Worm (Caenorhabditis elegans) whole organism, young adult: ENCODE data around the gene Y58A7A.1.

Experiments used
- B0019.2 ChIP-seq: fragments of 200-800 bp; sonication (Bioruptor generic); conservative IDR thresholded peaks from 2 replicates; pipeline ENCODE4 v1.3.6; 2022; ENCODE audit warnings: missing genetic modification reagents, missing genetic modification characterization, missing compliant biosample characterization
- C06A6.2 ChIP-seq: fragments of 200-800 bp; sonication (Bioruptor generic); conservative IDR thresholded peaks from 2 replicates; pipeline ENCODE4 v1.3.6; 2022; ENCODE audit warnings: missing genetic modification characterization, missing compliant biosample characterization
- C17E4.6 ChIP-seq: fragments of 200-800 bp; sonication (Bioruptor generic); IDR thresholded peaks from 2 replicates; pipeline ENCODE4 v1.3.6; 2022; ENCODE audit warnings: missing genetic modification reagents, missing genetic modification characterization, missing compliant biosample characterization
- D2030.7 ChIP-seq: fragments of 200-800 bp; sonication (Bioruptor generic); IDR thresholded peaks from 2 replicates; pipeline ENCODE4 v1.3.6; 2022; ENCODE audit warnings: missing genetic modification reagents, missing genetic modification characterization, missing compliant biosample characterization
- F10E7.11 ChIP-seq: sonication (generic microtip); optimal IDR thresholded peaks from 2 replicates; lab custom pipeline; 2017; ENCODE audit warnings: mild to moderate bottlenecking, missing genetic modification characterization, moderate library complexity, missing compliant biosample characterization
- F22D6.2 ChIP-seq: sonication (generic microtip); optimal IDR thresholded peaks from 2 replicates; lab custom pipeline; 2016; ENCODE audit warnings: mild to moderate bottlenecking, missing genetic modification characterization, missing compliant biosample characterization
- F52B5.7 ChIP-seq: sonication (generic microtip); optimal IDR thresholded peaks from 2 replicates; lab custom pipeline; 2016; ENCODE audit warnings: mild to moderate bottlenecking, missing genetic modification characterization, missing compliant biosample characterization
- T07F8.4 ChIP-seq: sonication (generic microtip); optimal IDR thresholded peaks from 2 replicates; lab custom pipeline; 2016; ENCODE audit warnings: mild to moderate bottlenecking, missing genetic modification characterization, moderate library complexity, missing compliant biosample characterization
- Y79H2A.3 ChIP-seq: fragments of 200-800 bp; sonication (Bioruptor generic); conservative IDR thresholded peaks from 2 replicates; pipeline ENCODE4 v1.3.6; 2022; ENCODE audit warnings: missing genetic modification reagents, missing genetic modification characterization, missing compliant biosample characterization
- atf-7 ChIP-seq: sonication (generic microtip); optimal IDR thresholded peaks from 2 replicates; lab custom pipeline; 2017; ENCODE audit warnings: mild to moderate bottlenecking, missing genetic modification characterization, missing compliant biosample characterization
- attf-3 ChIP-seq: fragments of 200-800 bp; sonication (Bioruptor generic); conservative IDR thresholded peaks from 2 replicates; pipeline ENCODE4 v1.3.6; 2022; ENCODE audit warnings: missing genetic modification reagents, missing genetic modification characterization, missing compliant biosample characterization
- bed-1 ChIP-seq: fragments of 200-800 bp; sonication (Bioruptor generic); IDR thresholded peaks from 2 replicates; pipeline ENCODE4 v1.3.6; 2022; ENCODE audit warnings: missing genetic modification reagents, missing genetic modification characterization, missing compliant biosample characterization
- ceh-79 ChIP-seq: sonication (generic microtip); optimal IDR thresholded peaks from 2 replicates; lab custom pipeline; 2017; ENCODE audit warnings: mild to moderate bottlenecking, missing genetic modification characterization, missing compliant biosample characterization
- dox-1 ChIP-seq: fragments of 200-800 bp; sonication (Bioruptor generic); IDR thresholded peaks from 2 replicates; pipeline ENCODE4 v1.3.6; 2022; ENCODE audit warnings: missing genetic modification reagents, missing genetic modification characterization, missing compliant biosample characterization
- dpl-1 ChIP-seq: fragments of 150-350 bp; optimal IDR thresholded peaks from 2 replicates; lab custom pipeline; 2014; ENCODE audit warnings: missing biosample characterization, missing genetic modification reagents, missing genetic modification characterization
- ekl-4 ChIP-seq: fragments of 200-800 bp; sonication (Bioruptor generic); IDR thresholded peaks from 2 replicates; pipeline ENCODE4 v1.3.6; 2022; ENCODE audit warnings: missing genetic modification reagents, missing genetic modification characterization, missing compliant biosample characterization
- hmg-20 ChIP-seq: fragments of 200-800 bp; sonication (Bioruptor generic); IDR thresholded peaks from 2 replicates; pipeline ENCODE4 v1.3.6; 2022; ENCODE audit warnings: missing genetic modification reagents, missing genetic modification characterization, missing compliant biosample characterization
- hrde-1 ChIP-seq: sonication (generic microtip); optimal IDR thresholded peaks from 2 replicates; lab custom pipeline; 2016; ENCODE audit warnings: missing genetic modification characterization, mild to moderate bottlenecking, missing compliant biosample characterization, moderate library complexity, missing genotype, missing genetic modification reagents, borderline replicate concordance
- hsf-1 ChIP-seq: fragments of 200-800 bp; sonication (Bioruptor generic); IDR thresholded peaks from 2 replicates; pipeline ENCODE4 v1.3.6; 2022; ENCODE audit warnings: missing genetic modification reagents, missing genetic modification characterization, missing compliant biosample characterization
- lin-26 ChIP-seq: fragments of 200-800 bp; sonication (Bioruptor generic); IDR thresholded peaks from 2 replicates; pipeline ENCODE4 v1.3.6; 2022; ENCODE audit warnings: missing genetic modification reagents, missing genetic modification characterization, missing compliant biosample characterization
- lir-1 ChIP-seq: fragments of 200-800 bp; sonication (Bioruptor generic); conservative IDR thresholded peaks from 2 replicates; pipeline ENCODE4 v1.3.6; 2022; ENCODE audit warnings: missing genetic modification reagents, missing genetic modification characterization, missing compliant biosample characterization
- lsy-27 ChIP-seq: sonication (generic microtip); optimal IDR thresholded peaks from 2 replicates; lab custom pipeline; 2017; ENCODE audit warnings: missing genetic modification characterization, mild to moderate bottlenecking, missing compliant biosample characterization, antibody characterized with exemption, missing genotype, borderline replicate concordance; ENCODE audit not compliant: insufficient read depth
- madf-10 ChIP-seq: sonication (generic microtip); optimal IDR thresholded peaks from 2 replicates; lab custom pipeline; 2016; ENCODE audit warnings: mild to moderate bottlenecking, missing genetic modification characterization, missing compliant biosample characterization
- madf-8 ChIP-seq: fragments of 200-800 bp; sonication (Bioruptor generic); conservative IDR thresholded peaks from 2 replicates; pipeline ENCODE4 v1.3.6; 2022; ENCODE audit warnings: missing genetic modification reagents, missing genetic modification characterization, missing compliant biosample characterization
- mcd-1 ChIP-seq: fragments of 200-800 bp; sonication (Bioruptor generic); IDR thresholded peaks from 2 replicates; pipeline ENCODE4 v1.3.6; 2022; ENCODE audit warnings: missing genetic modification reagents, missing genetic modification characterization, missing compliant biosample characterization
- mes-4 ChIP-seq: sonication (generic microtip); optimal IDR thresholded peaks from 2 replicates; lab custom pipeline; 2016; ENCODE audit warnings: missing genotype, missing genetic modification characterization, missing compliant biosample characterization
- nfya-2 ChIP-seq: fragments of 200-800 bp; sonication (Bioruptor generic); IDR thresholded peaks from 2 replicates; pipeline ENCODE4 v1.3.6; 2022; ENCODE audit warnings: missing genetic modification reagents, missing genetic modification characterization, missing compliant biosample characterization
- pbrm-1 ChIP-seq: fragments of 200-800 bp; sonication (Bioruptor generic); IDR thresholded peaks from 2 replicates; pipeline ENCODE4 v1.3.6; 2022; ENCODE audit warnings: missing genetic modification reagents, missing genetic modification characterization, missing compliant biosample characterization
- rec-8 ChIP-seq, 2 experiments: sonication (generic microtip); optimal IDR thresholded peaks; 2 replicates each; lab custom pipeline; 2016; ENCODE audit warnings: mild to moderate bottlenecking in 2 of 2, missing genetic modification characterization in 2 of 2, missing genetic modification reagents in 2 of 2, missing genotype in 2 of 2, missing biosample characterization in 1 of 2, missing compliant biosample characterization in 1 of 2, moderate library complexity in 1 of 2
- repo-1 ChIP-seq: sonication (generic microtip); optimal IDR thresholded peaks from 2 replicates; lab custom pipeline; 2017; ENCODE audit warnings: mild to moderate bottlenecking, missing genetic modification characterization, missing compliant biosample characterization
- snpc-1.3 ChIP-seq: sonication (generic microtip); optimal IDR thresholded peaks from 2 replicates; lab custom pipeline; 2017; ENCODE audit warnings: missing genetic modification characterization, mild to moderate bottlenecking, missing compliant biosample characterization, antibody characterized with exemption, moderate library complexity, missing genotype, missing genetic modification reagents; ENCODE audit not compliant: insufficient read depth
- snpc-4 ChIP-seq, 5 experiments: fragments of 150-350 bp in 1 of 5; sonication (generic microtip) in 4 of 5; optimal IDR thresholded peaks; 2 replicates each; lab custom pipeline; 2014 to 2018; ENCODE audit warnings: missing genetic modification characterization in 5 of 5, missing biosample characterization in 3 of 5, antibody characterized with exemption in 2 of 5, mild to moderate bottlenecking in 2 of 5, missing compliant biosample characterization in 2 of 5, missing genotype in 2 of 5, moderate library complexity in 2 of 5, missing genetic modification reagents in 1 of 5
- somi-1 ChIP-seq: fragments of 200-800 bp; sonication (Bioruptor generic); optimal IDR thresholded peaks from 2 replicates; lab custom pipeline; 2018; ENCODE audit warnings: mild to moderate bottlenecking, missing genetic modification characterization, missing compliant biosample characterization
- unc-62 ChIP-seq: fragments of 150-350 bp; optimal IDR thresholded peaks from 2 replicates; lab custom pipeline; 2014; ENCODE audit warnings: missing biosample characterization, missing genetic modification reagents, missing genetic modification characterization
- ztf-3 ChIP-seq: fragments of 200-800 bp; sonication (Bioruptor generic); optimal IDR thresholded peaks from 2 replicates; lab custom pipeline; 2018; ENCODE audit warnings: mild to moderate bottlenecking, missing genetic modification characterization, missing compliant biosample characterization

Y58A7A.1 gene

ce11 chrV:5104934-5105333 lies 35.6 kb upstream of the Y58A7A.1 start, which contains the start of gene srab-2:
srab-2 (minus strand) TSS chrV:5105034.
- TF ChIP-seq atf-7 (tag; lab: Kevin White, UChicago), result no peak
- TF ChIP-seq mcd-1 (GFP tag; lab: Robert Waterston, UW), result no peak
- no peak for TF ChIP-seq B0019.2 (GFP tag; lab: Robert Waterston, UW)
- TF ChIP-seq bed-1 (GFP tag; lab: Robert Waterston, UW), result no peak
- TF ChIP-seq lin-26 (GFP tag; lab: Robert Waterston, UW), result no peak
- no peak for TF ChIP-seq F52B5.7 (tag; lab: Kevin White, UChicago)
- TF ChIP-seq nfya-2 (GFP tag; lab: Robert Waterston, UW), result no peak
- no peak for TF ChIP-seq hsf-1 (GFP tag; lab: Robert Waterston, UW)
- TF ChIP-seq dpl-1, result no peak

- no peak for TF ChIP-seq lsy-27
- TF ChIP-seq Y79H2A.3 (GFP tag; lab: Robert Waterston, UW), result no peak
- no peak for TF ChIP-seq lir-1 (GFP tag; lab: Robert Waterston, UW)
- no peak for TF ChIP-seq snpc-4 (GFP tag; optimal IDR thresholded peaks at IDR 0.05; lab: Kevin White, UChicago)
- no peak for TF ChIP-seq snpc-4 (tag; optimal IDR thresholded peaks at IDR 0.05; lab: Kevin White, UChicago)
- TF ChIP-seq T07F8.4, result no peak
- TF ChIP-seq unc-62 (GFP tag; lab: Kevin White, UChicago), result no peak
- TF ChIP-seq hmg-20 (GFP tag; lab: Robert Waterston, UW), result no peak
- TF ChIP-seq C17E4.6 (GFP tag; lab: Robert Waterston, UW), result no peak
- TF ChIP-seq ztf-3 (GFP tag; lab: Kevin White, UChicago), result no peak
- no peak for TF ChIP-seq mes-4 (tag; lab: Kevin White, UChicago)
- TF ChIP-seq nfya-2 (GFP tag; lab: Robert Waterston, UW), result no peak
- TF ChIP-seq pbrm-1 (GFP tag; lab: Robert Waterston, UW), result no peak
- TF ChIP-seq bed-1 (GFP tag; lab: Robert Waterston, UW), result no peak
- TF ChIP-seq rec-8 (tag; optimal IDR thresholded peaks at IDR 0.05; lab: Kevin White, UChicago), result no peak
- no peak for TF ChIP-seq ekl-4 (GFP tag; lab: Robert Waterston, UW)
- no peak for TF ChIP-seq hrde-1 (tag; lab: Kevin White, UChicago)
- no peak for TF ChIP-seq madf-8
- TF ChIP-seq attf-3 (GFP tag; lab: Robert Waterston, UW), result no peak
Measured at ce11 chrV:5102017-5102416, 32.7 kb upstream of the Y58A7A.1 start, which contains the start of gene srab-1. srab-1 (minus strand) TSS chrV:5102117.

DNA sequence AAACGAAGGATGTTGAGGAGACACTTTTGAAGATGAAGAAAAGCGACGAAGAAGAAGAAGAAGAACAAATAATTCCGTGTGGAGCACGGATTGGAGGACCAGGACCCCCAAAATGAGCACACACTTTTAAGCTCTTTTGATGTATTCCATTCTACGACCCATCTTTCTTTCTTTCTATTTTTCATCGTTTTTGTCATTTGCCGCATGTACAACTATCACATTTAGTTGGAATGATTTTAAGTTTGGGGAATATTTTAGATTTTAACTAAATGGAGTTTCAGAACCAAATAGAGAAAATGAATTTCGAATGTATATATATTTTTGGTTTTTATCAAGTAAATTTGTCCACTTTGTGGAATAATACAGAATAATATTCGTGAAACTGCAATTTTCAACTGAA lies 29.6 kb upstream of the Y58A7A.1 start, which contains the start of gene unc-46:
Gene unc-46, minus strand, starts transcription at position 101 of the 400 bp plus-strand sequence.
- no peak for TF ChIP-seq somi-1 (GFP tag; lab: Kevin White, UChicago)
- no peak for TF ChIP-seq snpc-1.3 (tag; lab: Kevin White, UChicago)
- no peak for TF ChIP-seq ceh-79
- TF ChIP-seq madf-10, result no peak
- TF ChIP-seq repo-1 (tag; lab: Kevin White, UChicago), result no peak
- TF ChIP-seq F10E7.11, result no peak
- no peak for TF ChIP-seq D2030.7 (GFP tag; lab: Robert Waterston, UW)
- TF ChIP-seq lir-1 (GFP tag; lab: Robert Waterston, UW), result no peak
- TF ChIP-seq F22D6.2 (tag; lab: Kevin White, UChicago), result no peak
- TF ChIP-seq lin-26 (GFP tag; lab: Robert Waterston, UW), result no peak
- no peak for TF ChIP-seq dox-1 (GFP tag; lab: Robert Waterston, UW)
- TF ChIP-seq C06A6.2 (GFP tag; lab: Robert Waterston, UW), result no peak
- no peak for TF ChIP-seq bed-1 (GFP tag; lab: Robert Waterston, UW)
- TF ChIP-seq, all 124 proteins: peak for 0
